Worm (Caenorhabditis elegans): ENCODE results near the gene ucr-2.1.

ce11 chrX:11969085-11969484, 49.1 kb upstream of the ucr-2.1 start:
- TF ChIP-seq lin-15B (tag; optimal IDR thresholded peaks at IDR 0.05) (no peak), ceh-82 (tag; optimal IDR thresholded peaks at IDR 0.05) (no peak), zag-1 (tag; optimal IDR thresholded peaks at IDR 0.05) (no peak), ztf-11 (tag; optimal IDR thresholded peaks at IDR 0.05) (no peak), aly-2 (tag; optimal IDR thresholded peaks at IDR 0.05) (no peak), jun-1 (tag; optimal IDR thresholded peaks at IDR 0.05) (no peak), unc-62 (GFP tag; optimal IDR thresholded peaks at IDR 0.05) (no peak)
